Worm (Caenorhabditis elegans) whole organism, young adult: ENCODE data around the gene F23A7.5.
A peak's percentile ranks its signal among the peaks of the same experiment; 100 is the strongest.

Source experiments
- B0035.1 ChIP-seq: sonication (generic microtip); optimal IDR thresholded peaks from 2 replicates; lab custom pipeline; 2016; ENCODE audit warnings: missing genetic modification characterization, mild to moderate bottlenecking, missing compliant biosample characterization, missing genotype, missing genetic modification reagents
- B0261.1 ChIP-seq: sonication (generic microtip); optimal IDR thresholded peaks from 2 replicates; lab custom pipeline; 2016; ENCODE audit warnings: mild to moderate bottlenecking, missing genetic modification characterization, moderate library complexity, missing compliant biosample characterization
- D2030.7 ChIP-seq: fragments of 200-800 bp; sonication (Bioruptor generic); IDR thresholded peaks from 2 replicates; pipeline ENCODE4 v1.3.6; 2022; ENCODE audit warnings: missing genetic modification reagents, missing genetic modification characterization, missing compliant biosample characterization
- F57C9.4 ChIP-seq: sonication (generic microtip); optimal IDR thresholded peaks from 2 replicates; lab custom pipeline; 2017; ENCODE audit warnings: mild to moderate bottlenecking, missing genetic modification characterization, missing compliant biosample characterization
- T07F8.4 ChIP-seq: sonication (generic microtip); optimal IDR thresholded peaks from 2 replicates; lab custom pipeline; 2016; ENCODE audit warnings: mild to moderate bottlenecking, missing genetic modification characterization, moderate library complexity, missing compliant biosample characterization
- Y56A3A.18 ChIP-seq: fragments of 200-800 bp; sonication (Bioruptor generic); IDR thresholded peaks from 2 replicates; pipeline ENCODE4 v1.3.6; 2022; ENCODE audit warnings: missing genetic modification reagents, missing genetic modification characterization, missing compliant biosample characterization
- ZK185.1 ChIP-seq: sonication (generic microtip); optimal IDR thresholded peaks from 2 replicates; lab custom pipeline; 2016; ENCODE audit warnings: mild to moderate bottlenecking, missing genetic modification characterization, missing compliant biosample characterization; ENCODE audit not compliant: poor library complexity, severe bottlenecking
- ama-1 ChIP-seq, 3 experiments: fragments of 150-350 bp in 1 of 3; sonication (generic microtip) in 2 of 3; optimal IDR thresholded peaks; 2 replicates each; lab custom pipeline; 2014 to 2018; ENCODE audit warnings: missing biosample characterization in 2 of 3, missing genetic modification characterization in 2 of 3, missing genetic modification reagents in 2 of 3
- attf-6 ChIP-seq: fragments of 200-800 bp; sonication (Bioruptor generic); IDR thresholded peaks from 2 replicates; pipeline ENCODE4 v1.3.6; 2022; ENCODE audit warnings: missing genetic modification reagents, missing genetic modification characterization, missing compliant biosample characterization
- cebp-2 ChIP-seq: fragments of 200-800 bp; sonication (Bioruptor generic); IDR thresholded peaks from 2 replicates; pipeline ENCODE4 v1.3.6; 2022; ENCODE audit warnings: missing genetic modification characterization, missing compliant biosample characterization
- ceh-100 ChIP-seq: fragments of 200-800 bp; sonication (Bioruptor generic); IDR thresholded peaks from 2 replicates; pipeline ENCODE4 v1.3.6; 2022; ENCODE audit warnings: missing genetic modification reagents, missing genetic modification characterization, missing compliant biosample characterization
- die-1 ChIP-seq: sonication (generic microtip); optimal IDR thresholded peaks from 2 replicates; lab custom pipeline; 2016; ENCODE audit warnings: missing genotype, mild to moderate bottlenecking, missing genetic modification characterization, missing compliant biosample characterization
- dox-1 ChIP-seq: fragments of 200-800 bp; sonication (Bioruptor generic); IDR thresholded peaks from 2 replicates; pipeline ENCODE4 v1.3.6; 2022; ENCODE audit warnings: missing genetic modification reagents, missing genetic modification characterization, missing compliant biosample characterization
- dpl-1 ChIP-seq: fragments of 150-350 bp; optimal IDR thresholded peaks from 2 replicates; lab custom pipeline; 2014; ENCODE audit warnings: missing biosample characterization, missing genetic modification reagents, missing genetic modification characterization
- ekl-4 ChIP-seq: fragments of 200-800 bp; sonication (Bioruptor generic); IDR thresholded peaks from 2 replicates; pipeline ENCODE4 v1.3.6; 2022; ENCODE audit warnings: missing genetic modification reagents, missing genetic modification characterization, missing compliant biosample characterization
- gei-17 ChIP-seq: fragments of 200-800 bp; sonication (Bioruptor generic); optimal IDR thresholded peaks from 2 replicates; lab custom pipeline; 2018; ENCODE audit warnings: mild to moderate bottlenecking, missing genetic modification characterization, missing compliant biosample characterization
- him-1 ChIP-seq: sonication (generic microtip); optimal IDR thresholded peaks from 2 replicates; lab custom pipeline; 2016; ENCODE audit warnings: missing genotype, missing genetic modification reagents, missing genetic modification characterization, missing compliant biosample characterization
- hmg-1.2 ChIP-seq: fragments of 200-800 bp; sonication (Bioruptor generic); IDR thresholded peaks from 2 replicates; pipeline ENCODE4 v1.3.6; 2022; ENCODE audit warnings: missing genetic modification reagents, missing genetic modification characterization, missing compliant biosample characterization
- hmg-20 ChIP-seq: fragments of 200-800 bp; sonication (Bioruptor generic); IDR thresholded peaks from 2 replicates; pipeline ENCODE4 v1.3.6; 2022; ENCODE audit warnings: missing genetic modification reagents, missing genetic modification characterization, missing compliant biosample characterization
- hrde-1 ChIP-seq: sonication (generic microtip); optimal IDR thresholded peaks from 2 replicates; lab custom pipeline; 2016; ENCODE audit warnings: missing genetic modification characterization, mild to moderate bottlenecking, missing compliant biosample characterization, moderate library complexity, missing genotype, missing genetic modification reagents, borderline replicate concordance
- let-607 ChIP-seq, 2 experiments: fragments of 200-800 bp in 1 of 2; sonication (Bioruptor generic) in 1 of 2; sonication (generic microtip) in 1 of 2; optimal IDR thresholded peaks; 2 replicates each; lab custom pipeline; 2016 to 2018; ENCODE audit warnings: mild to moderate bottlenecking in 2 of 2, missing compliant biosample characterization in 2 of 2, missing genetic modification characterization in 2 of 2, moderate library complexity in 2 of 2, missing genotype in 1 of 2
- lin-26 ChIP-seq: fragments of 200-800 bp; sonication (Bioruptor generic); IDR thresholded peaks from 2 replicates; pipeline ENCODE4 v1.3.6; 2022; ENCODE audit warnings: missing genetic modification reagents, missing genetic modification characterization, missing compliant biosample characterization
- lin-40 ChIP-seq: sonication (generic microtip); optimal IDR thresholded peaks from 2 replicates; lab custom pipeline; 2016; ENCODE audit warnings: missing genetic modification characterization, mild to moderate bottlenecking, missing compliant biosample characterization, missing genotype, missing genetic modification reagents
- lin-54 ChIP-seq: fragments of 200-800 bp; sonication (Bioruptor generic); optimal IDR thresholded peaks from 2 replicates; lab custom pipeline; 2018; ENCODE audit warnings: mild to moderate bottlenecking, missing genetic modification characterization, missing compliant biosample characterization
- lir-1 ChIP-seq: fragments of 200-800 bp; sonication (Bioruptor generic); conservative IDR thresholded peaks from 2 replicates; pipeline ENCODE4 v1.3.6; 2022; ENCODE audit warnings: missing genetic modification reagents, missing genetic modification characterization, missing compliant biosample characterization
- madf-10 ChIP-seq: sonication (generic microtip); optimal IDR thresholded peaks from 2 replicates; lab custom pipeline; 2016; ENCODE audit warnings: mild to moderate bottlenecking, missing genetic modification characterization, missing compliant biosample characterization
- madf-6 ChIP-seq: fragments of 200-800 bp; sonication (Bioruptor generic); IDR thresholded peaks from 2 replicates; pipeline ENCODE4 v1.3.6; 2022; ENCODE audit warnings: missing genetic modification reagents, missing genetic modification characterization, missing compliant biosample characterization
- mcd-1 ChIP-seq: fragments of 200-800 bp; sonication (Bioruptor generic); IDR thresholded peaks from 2 replicates; pipeline ENCODE4 v1.3.6; 2022; ENCODE audit warnings: missing genetic modification reagents, missing genetic modification characterization, missing compliant biosample characterization
- mes-4 ChIP-seq: sonication (generic microtip); optimal IDR thresholded peaks from 2 replicates; lab custom pipeline; 2016; ENCODE audit warnings: missing genotype, missing genetic modification characterization, missing compliant biosample characterization
- nfyb-1 ChIP-seq: fragments of 200-800 bp; sonication (Bioruptor generic); IDR thresholded peaks from 2 replicates; pipeline ENCODE4 v1.3.6; 2022; ENCODE audit warnings: missing genetic modification reagents, missing genetic modification characterization, missing compliant biosample characterization
- nhr-179 ChIP-seq: sonication (generic microtip); optimal IDR thresholded peaks from 2 replicates; lab custom pipeline; 2016; ENCODE audit warnings: mild to moderate bottlenecking, missing genetic modification characterization, missing compliant biosample characterization
- nhr-80 ChIP-seq: sonication (generic microtip); optimal IDR thresholded peaks from 2 replicates; lab custom pipeline; 2016; ENCODE audit warnings: missing genetic modification characterization, missing compliant biosample characterization
- nhr-90 ChIP-seq: sonication (generic microtip); optimal IDR thresholded peaks from 2 replicates; lab custom pipeline; 2016; ENCODE audit warnings: missing genotype, mild to moderate bottlenecking, missing genetic modification characterization, missing compliant biosample characterization
- pbrm-1 ChIP-seq: fragments of 200-800 bp; sonication (Bioruptor generic); IDR thresholded peaks from 2 replicates; pipeline ENCODE4 v1.3.6; 2022; ENCODE audit warnings: missing genetic modification reagents, missing genetic modification characterization, missing compliant biosample characterization
- rcor-1 ChIP-seq: fragments of 200-800 bp; sonication (Bioruptor generic); IDR thresholded peaks from 2 replicates; pipeline ENCODE4 v1.3.6; 2022; ENCODE audit warnings: missing genetic modification reagents, missing genetic modification characterization, missing compliant biosample characterization
- rec-8 ChIP-seq, 2 experiments: sonication (generic microtip); optimal IDR thresholded peaks; 2 replicates each; lab custom pipeline; 2016; ENCODE audit warnings: mild to moderate bottlenecking in 2 of 2, missing genetic modification characterization in 2 of 2, missing genetic modification reagents in 2 of 2, missing genotype in 2 of 2, missing biosample characterization in 1 of 2, missing compliant biosample characterization in 1 of 2, moderate library complexity in 1 of 2
- repo-1 ChIP-seq: sonication (generic microtip); optimal IDR thresholded peaks from 2 replicates; lab custom pipeline; 2017; ENCODE audit warnings: mild to moderate bottlenecking, missing genetic modification characterization, missing compliant biosample characterization
- sea-2 ChIP-seq: fragments of 200-800 bp; sonication (Bioruptor generic); IDR thresholded peaks from 2 replicates; pipeline ENCODE4 v1.3.6; 2022; ENCODE audit warnings: missing genetic modification characterization, missing compliant biosample characterization
- snpc-1.3 ChIP-seq: sonication (generic microtip); optimal IDR thresholded peaks from 2 replicates; lab custom pipeline; 2017; ENCODE audit warnings: missing genetic modification characterization, mild to moderate bottlenecking, missing compliant biosample characterization, antibody characterized with exemption, moderate library complexity, missing genotype, missing genetic modification reagents; ENCODE audit not compliant: insufficient read depth
- snpc-3.4 ChIP-seq: sonication (generic microtip); optimal IDR thresholded peaks from 2 replicates; lab custom pipeline; 2017; ENCODE audit warnings: missing genetic modification characterization, mild to moderate bottlenecking, missing compliant biosample characterization, antibody characterized with exemption, moderate library complexity, missing genotype, missing genetic modification reagents
- snpc-4 ChIP-seq, 5 experiments: fragments of 150-350 bp in 1 of 5; sonication (generic microtip) in 4 of 5; optimal IDR thresholded peaks; 2 replicates each; lab custom pipeline; 2014 to 2018; ENCODE audit warnings: missing genetic modification characterization in 5 of 5, missing biosample characterization in 3 of 5, antibody characterized with exemption in 2 of 5, mild to moderate bottlenecking in 2 of 5, missing compliant biosample characterization in 2 of 5, missing genotype in 2 of 5, moderate library complexity in 2 of 5, missing genetic modification reagents in 1 of 5
- tbp1 ChIP-seq: fragments of 200-800 bp; sonication (Bioruptor generic); optimal IDR thresholded peaks from 2 replicates; lab custom pipeline; 2018; ENCODE audit warnings: mild to moderate bottlenecking, missing genetic modification characterization, missing compliant biosample characterization
- unc-130 ChIP-seq: sonication (generic microtip); optimal IDR thresholded peaks from 2 replicates; lab custom pipeline; 2016; ENCODE audit warnings: missing genetic modification reagents, missing genetic modification characterization, missing compliant biosample characterization
- ztf-25 ChIP-seq: fragments of 200-800 bp; sonication (Bioruptor generic); IDR thresholded peaks from 2 replicates; pipeline ENCODE4 v1.3.6; 2022; ENCODE audit warnings: missing genetic modification reagents, missing genetic modification characterization, missing compliant biosample characterization

F23A7.5 gene

ce11 chrX:16269969-16270368 lies 41.2 kb downstream of the F23A7.5 start, which contains the start of gene ifa-3:
Gene ifa-3 (minus strand): TSS chrX:16270069.
- TF ChIP-seq hmg-20 (GFP tag; lab: Robert Waterston, UW) (no peak), gei-17 (GFP tag; lab: Kevin White, UChicago) (no peak), snpc-1.3 (no peak), repo-1 (tag; lab: Kevin White, UChicago) (no peak)

ce11 chrX:16271147-16271546 lies 42.4 kb downstream of the F23A7.5 start:
- TF ChIP-seq lin-40 (tag; lab: Kevin White, UChicago), result peak; percentile 28
- no peak for TF ChIP-seq repo-1 (tag; lab: Kevin White, UChicago)
- TF ChIP-seq ZK185.1 (tag; lab: Kevin White, UChicago), result peak; percentile 93
- TF ChIP-seq die-1 (tag; lab: Kevin White, UChicago), result peak; percentile 89
- TF ChIP-seq snpc-4 (GFP tag; optimal IDR thresholded peaks at IDR 0.05; lab: Kevin White, UChicago), result no peak
- TF ChIP-seq snpc-4 (tag; optimal IDR thresholded peaks at IDR 0.05; lab: Kevin White, UChicago), result peak; percentile 0 to 80 (median 70)
- no peak for TF ChIP-seq F57C9.4
- peak; percentile 71 for TF ChIP-seq pbrm-1 (GFP tag; lab: Robert Waterston, UW)
- peak; percentile 31; the same call in 1 of the 2 replicates for TF ChIP-seq attf-6
- peak; percentile 79; the same call in 1 of the 2 replicates for TF ChIP-seq cebp-2 (GFP tag; lab: Robert Waterston, UW)
- TF ChIP-seq lin-54, result peak; percentile 24
- peak; percentile 54 to 80 for TF ChIP-seq rec-8 (tag; optimal IDR thresholded peaks at IDR 0.05; lab: Kevin White, UChicago)
- no peak for TF ChIP-seq hrde-1 (tag; lab: Kevin White, UChicago)
- TF ChIP-seq let-607 (tag; optimal IDR thresholded peaks at IDR 0.05; lab: Kevin White, UChicago), result peak in 1 of 2 experiments; percentile 40
- peak; percentile 62 for TF ChIP-seq D2030.7 (GFP tag; lab: Robert Waterston, UW)
- TF ChIP-seq nhr-80, result peak; percentile 13
- peak; percentile 60 for TF ChIP-seq madf-10 (tag; lab: Kevin White, UChicago)
- peak; percentile 69 for TF ChIP-seq him-1 (tag; lab: Kevin White, UChicago)
- TF ChIP-seq T07F8.4 (tag; lab: Kevin White, UChicago), result peak; percentile 50
- no peak for TF ChIP-seq B0035.1 (tag; lab: Kevin White, UChicago)
- peak; percentile 82; the same call in 1 of the 2 replicates for TF ChIP-seq ztf-25 (GFP tag; lab: Robert Waterston, UW)
- TF ChIP-seq tbp1, result peak; percentile 96
- TF ChIP-seq ama-1 (optimal IDR thresholded peaks at IDR 0.05; lab: Kevin White, UChicago), result no peak
- TF ChIP-seq ama-1 (GFP tag; optimal IDR thresholded peaks at IDR 0.05; lab: Kevin White, UChicago), result peak in 1 of 2 experiments; percentile 87
- TF ChIP-seq snpc-3.4 (tag; lab: Kevin White, UChicago), result peak; percentile 29
- peak; percentile 12; the same call in 1 of the 2 replicates for TF ChIP-seq mcd-1 (GFP tag; lab: Robert Waterston, UW)
- peak; percentile 61 for TF ChIP-seq dox-1 (GFP tag; lab: Robert Waterston, UW)
- peak; percentile 86 for TF ChIP-seq lin-26 (GFP tag; lab: Robert Waterston, UW)
- TF ChIP-seq lir-1 (GFP tag; lab: Robert Waterston, UW), result no peak
- TF ChIP-seq Y56A3A.18, result peak; percentile 44; the same call in 1 of the 2 replicates
- peak; percentile 16 for TF ChIP-seq unc-130 (GFP tag; lab: Kevin White, UChicago)
- TF ChIP-seq ceh-100 (GFP tag; lab: Robert Waterston, UW), result peak; percentile 24; the same call in 1 of the 2 replicates
- TF ChIP-seq B0261.1 (tag; lab: Kevin White, UChicago), result peak; percentile 88
- peak; percentile 43; the same call in 1 of the 2 replicates for TF ChIP-seq nfyb-1 (GFP tag; lab: Robert Waterston, UW)
- peak; percentile 86 for TF ChIP-seq snpc-1.3
- peak; percentile 66 for TF ChIP-seq nhr-179 (tag; lab: Kevin White, UChicago)
- no peak for TF ChIP-seq dpl-1
- peak; percentile 41; the same call in 1 of the 2 replicates for TF ChIP-seq ekl-4 (GFP tag; lab: Robert Waterston, UW)
- TF ChIP-seq hmg-1.2 (GFP tag; lab: Robert Waterston, UW), result peak; percentile 74
- no peak; the same call in 1 of the 2 replicates for TF ChIP-seq madf-6 (GFP tag; lab: Robert Waterston, UW)
- TF ChIP-seq sea-2 (GFP tag; lab: Robert Waterston, UW), result no peak
- TF ChIP-seq rcor-1 (GFP tag; lab: Robert Waterston, UW), result peak; percentile 44
- peak; percentile 64 for TF ChIP-seq mes-4 (tag; lab: Kevin White, UChicago)
- TF ChIP-seq nhr-90 (tag; lab: Kevin White, UChicago), result peak; percentile 70
